Fruit fly (Drosophila melanogaster) whole organism, embryonic: ENCODE data around the gene Dlip2.

Experiments
- Antp ChIP-seq: fragments of 200-800 bp; sonication (Bioruptor generic); optimal IDR thresholded peaks from 3 replicates; lab custom pipeline; 2016; ENCODE audit warnings: missing biosample characterization, missing genetic modification characterization
- BtbVII ChIP-seq: fragments of 200-800 bp; sonication (Bioruptor generic); optimal IDR thresholded peaks from 3 replicates; lab custom pipeline; 2017; ENCODE audit warnings: missing biosample characterization, mild to moderate bottlenecking, missing genetic modification characterization
- CG11247 ChIP-seq: fragments of 200-800 bp; sonication (Bioruptor generic); IDR thresholded peaks from 2 replicates; pipeline ENCODE4 v1.3.6; 2022; ENCODE audit warnings: missing biosample characterization, missing genetic modification characterization
- CG11504 ChIP-seq: fragments of 200-800 bp; sonication (Bioruptor generic); optimal IDR thresholded peaks from 3 replicates; lab custom pipeline; 2019; ENCODE audit warnings: missing biosample characterization, mild to moderate bottlenecking, missing genetic modification characterization, moderate library complexity
- CG13123 ChIP-seq: fragments of 200-800 bp; sonication (Bioruptor generic); optimal IDR thresholded peaks from 2 replicates; lab custom pipeline; 2016; ENCODE audit warnings: missing biosample characterization, missing genetic modification characterization
- CG15696 ChIP-seq: fragments of 200-800 bp; sonication (Bioruptor generic); optimal IDR thresholded peaks from 2 replicates; lab custom pipeline; 2019; ENCODE audit warnings: missing biosample characterization, mild to moderate bottlenecking, missing genetic modification characterization, moderate library complexity
- CG16815 ChIP-seq: fragments of 200-800 bp; sonication (Bioruptor generic); optimal IDR thresholded peaks from 3 replicates; lab custom pipeline; 2017; ENCODE audit warnings: missing biosample characterization, mild to moderate bottlenecking, missing genetic modification characterization
- CG30403 ChIP-seq: fragments of 200-800 bp; sonication (Bioruptor generic); optimal IDR thresholded peaks from 3 replicates; lab custom pipeline; 2016; ENCODE audit warnings: missing biosample characterization, missing genetic modification characterization
- CG31441 ChIP-seq: fragments of 200-800 bp; sonication (Bioruptor generic); IDR thresholded peaks from 2 replicates; pipeline ENCODE4 v1.3.6; 2022; ENCODE audit warnings: missing biosample characterization, missing genetic modification characterization
- CG3847 ChIP-seq: fragments of 200-800 bp; sonication (Bioruptor generic); IDR thresholded peaks from 2 replicates; pipeline ENCODE4 v1.3.6; 2022; ENCODE audit warnings: missing biosample characterization, missing genetic modification characterization
- CG43689 ChIP-seq: fragments of 200-800 bp; sonication (Bioruptor generic); IDR thresholded peaks from 2 replicates; pipeline ENCODE4 v1.3.6; 2022; ENCODE audit warnings: missing biosample characterization, missing genetic modification characterization
- CG4820 ChIP-seq: fragments of 200-800 bp; sonication (Bioruptor generic); optimal IDR thresholded peaks from 3 replicates; lab custom pipeline; 2016; ENCODE audit warnings: missing biosample characterization, missing genetic modification characterization
- CG5180 ChIP-seq: fragments of 200-800 bp; sonication (Bioruptor generic); optimal IDR thresholded peaks from 3 replicates; lab custom pipeline; 2017; ENCODE audit warnings: missing biosample characterization, missing genetic modification characterization, mild to moderate bottlenecking, moderate library complexity, missing genetic modification reagents
- CG6765 ChIP-seq: fragments of 200-800 bp; sonication (Bioruptor generic); optimal IDR thresholded peaks from 3 replicates; lab custom pipeline; 2017; ENCODE audit warnings: missing biosample characterization, mild to moderate bottlenecking, missing genetic modification characterization
- CG7745 ChIP-seq: fragments of 200-800 bp; sonication (Bioruptor generic); optimal IDR thresholded peaks from 2 replicates; lab custom pipeline; 2018; ENCODE audit warnings: missing biosample characterization, mild to moderate bottlenecking, missing genetic modification characterization, moderate library complexity
- CG7963 ChIP-seq: fragments of 200-800 bp; sonication (Bioruptor generic); IDR thresholded peaks from 3 replicates; pipeline ENCODE4 v1.3.6; 2022; ENCODE audit warnings: missing biosample characterization, missing genetic modification characterization; ENCODE audit not compliant: partially characterized antibody
- CG9609 ChIP-seq: fragments of 200-800 bp; sonication (Bioruptor generic); optimal IDR thresholded peaks from 3 replicates; lab custom pipeline; 2016; ENCODE audit warnings: missing biosample characterization, missing genetic modification characterization
- CTCF ChIP-seq: fragments of 200-800 bp; sonication (Bioruptor generic); optimal IDR thresholded peaks from 2 replicates; lab custom pipeline; 2017; ENCODE audit warnings: missing biosample characterization, mild to moderate bottlenecking, missing genetic modification characterization, moderate library complexity
- CkIIα-i1 ChIP-seq: fragments of 200-800 bp; sonication (Bioruptor generic); IDR thresholded peaks from 2 replicates; pipeline ENCODE4 v1.3.6; 2022; ENCODE audit warnings: missing biosample characterization, missing genetic modification characterization
- D19B ChIP-seq: fragments of 200-800 bp; sonication (Bioruptor generic); optimal IDR thresholded peaks from 2 replicates; lab custom pipeline; 2017; ENCODE audit warnings: missing biosample characterization, mild to moderate bottlenecking, missing genetic modification characterization
- Deaf1 ChIP-seq: fragments of 200-800 bp; optimal IDR thresholded peaks from 3 replicates; lab custom pipeline; 2019; ENCODE audit warnings: missing biosample characterization, mild to moderate bottlenecking, missing genetic modification characterization, moderate library complexity
- Dip3 ChIP-seq: fragments of 200-800 bp; sonication (Bioruptor generic); optimal IDR thresholded peaks from 3 replicates; lab custom pipeline; 2016; ENCODE audit warnings: missing biosample characterization, missing genetic modification characterization
- E2f2 ChIP-seq: fragments of 200-800 bp; sonication (Bioruptor generic); IDR thresholded peaks from 2 replicates; pipeline ENCODE4 v1.3.6; 2022; ENCODE audit warnings: missing biosample characterization, missing genetic modification characterization
- GATAe ChIP-seq: fragments of 200-800 bp; sonication (Bioruptor generic); conservative IDR thresholded peaks from 2 replicates; pipeline ENCODE4 v1.3.6; 2022; ENCODE audit warnings: missing biosample characterization, missing genetic modification characterization
- HHEX ChIP-seq: fragments of 200-800 bp; sonication (Bioruptor generic); optimal IDR thresholded peaks from 3 replicates; lab custom pipeline; 2017; ENCODE audit warnings: missing biosample characterization, mild to moderate bottlenecking, missing genetic modification characterization, missing genetic modification reagents
- Jarid2 ChIP-seq: fragments of 200-800 bp; sonication (Bioruptor generic); optimal IDR thresholded peaks from 3 replicates; lab custom pipeline; 2017; ENCODE audit warnings: mild to moderate bottlenecking, missing biosample characterization, missing genetic modification reagents, missing genetic modification characterization
- NC2α ChIP-seq: fragments of 200-800 bp; sonication (Bioruptor generic); optimal IDR thresholded peaks from 2 replicates; lab custom pipeline; 2016; ENCODE audit warnings: missing biosample characterization, missing genetic modification characterization
- Nf-YA ChIP-seq: fragments of 200-800 bp; sonication (Bioruptor generic); IDR thresholded peaks from 2 replicates; pipeline ENCODE4 v1.3.6; 2022; ENCODE audit warnings: missing biosample characterization, missing genetic modification characterization
- Pdp1 ChIP-seq, 2 experiments: fragments of 200-800 bp; sonication (Bioruptor generic); optimal IDR thresholded peaks; 3 replicates each; lab custom pipeline; 2016; ENCODE audit warnings: missing biosample characterization in 2 of 2, missing genetic modification characterization in 2 of 2, mild to moderate bottlenecking in 1 of 2, moderate library complexity in 1 of 2
- Sin3A ChIP-seq: fragments of >200 bp; optimal IDR thresholded peaks from 2 replicates; lab custom pipeline; 2018
- Stat92E ChIP-seq, 3 experiments: fragments of >200 bp in 2 of 3; fragments of 200-800 bp in 1 of 3; sonication (Bioruptor generic) in 1 of 3; optimal IDR thresholded peaks; 2 replicates each; lab custom pipeline; 2017 to 2019; ENCODE audit warnings: missing biosample characterization in 3 of 3, missing genetic modification characterization in 3 of 3, mild to moderate bottlenecking in 1 of 3, moderate library complexity in 1 of 3
- ab ChIP-seq: fragments of 200-800 bp; sonication (Bioruptor generic); optimal IDR thresholded peaks from 2 replicates; lab custom pipeline; 2016; ENCODE audit warnings: missing biosample characterization, missing genetic modification characterization
- bsh ChIP-seq, 2 experiments: fragments of 200-800 bp; sonication (Bioruptor generic); optimal IDR thresholded peaks; 2 replicates each; lab custom pipeline; 2017 to 2018; ENCODE audit warnings: mild to moderate bottlenecking in 2 of 2, missing biosample characterization in 2 of 2, missing genetic modification characterization in 2 of 2, moderate library complexity in 1 of 2
- chn ChIP-seq: fragments of 200-800 bp; sonication (Bioruptor generic); optimal IDR thresholded peaks from 2 replicates; lab custom pipeline; 2016; ENCODE audit warnings: missing biosample characterization, missing genetic modification characterization
- crp ChIP-seq, 2 experiments: fragments of 200-800 bp; sonication (Bioruptor generic); optimal IDR thresholded peaks; 2 replicates in 1 of 2; 3 replicates in 1 of 2; lab custom pipeline; 2017; ENCODE audit warnings: missing biosample characterization in 2 of 2, missing genetic modification characterization in 2 of 2, mild to moderate bottlenecking in 1 of 2, moderate library complexity in 1 of 2
- ftz-f1 ChIP-seq: fragments of 200-800 bp; sonication (Bioruptor generic); optimal IDR thresholded peaks from 2 replicates; lab custom pipeline; 2016; ENCODE audit warnings: missing biosample characterization, missing genetic modification characterization
- gfzf ChIP-seq: fragments of 200-800 bp; sonication (Bioruptor generic); optimal IDR thresholded peaks from 2 replicates; lab custom pipeline; 2016; ENCODE audit warnings: missing biosample characterization, mild to moderate bottlenecking, missing genetic modification characterization, moderate library complexity
- gt ChIP-seq: fragments of 200-800 bp; sonication (Bioruptor generic); IDR thresholded peaks from 2 replicates; pipeline ENCODE4 v1.3.6; 2022; ENCODE audit warnings: missing biosample characterization, missing genetic modification characterization
- hkb ChIP-seq, 2 experiments: fragments of 200-800 bp in 1 of 2; fragments of >200 bp in 1 of 2; sonication (Bioruptor generic) in 1 of 2; IDR thresholded peaks in 1 of 2; optimal IDR thresholded peaks in 1 of 2; 2 replicates each; pipeline versions ENCODE4 v1.3.6 to Lab custom; 2017 to 2022; ENCODE audit warnings: missing biosample characterization in 1 of 2, missing genetic modification characterization in 1 of 2
- ind ChIP-seq: fragments of 200-800 bp; sonication (Bioruptor generic); optimal IDR thresholded peaks from 3 replicates; lab custom pipeline; 2016; ENCODE audit warnings: missing biosample characterization, missing genetic modification characterization
- inv ChIP-seq: fragments of 200-800 bp; sonication (Bioruptor generic); IDR thresholded peaks from 2 replicates; pipeline ENCODE4 v1.3.6; 2022; ENCODE audit warnings: missing biosample characterization, missing genetic modification characterization; ENCODE audit not compliant: partially characterized antibody
- kay ChIP-seq: fragments of 200-800 bp; sonication (Bioruptor generic); optimal IDR thresholded peaks from 2 replicates; lab custom pipeline; 2016; ENCODE audit warnings: missing biosample characterization, missing genetic modification characterization
- odd ChIP-seq: fragments of 200-800 bp; sonication (Bioruptor generic); optimal IDR thresholded peaks from 2 replicates; lab custom pipeline; 2017; ENCODE audit warnings: missing biosample characterization, mild to moderate bottlenecking, missing genetic modification characterization
- peb ChIP-seq: fragments of 200-800 bp; sonication (Bioruptor generic); IDR thresholded peaks from 2 replicates; pipeline ENCODE4 v1.3.6; 2022; ENCODE audit warnings: missing biosample characterization, missing genetic modification characterization
- rib ChIP-seq: fragments of 200-800 bp; sonication (Bioruptor generic); IDR thresholded peaks from 2 replicates; pipeline ENCODE4 v1.3.6; 2022; ENCODE audit warnings: missing biosample characterization, missing genetic modification characterization
- ro ChIP-seq: fragments of 200-800 bp; sonication (Bioruptor generic); IDR thresholded peaks from 2 replicates; pipeline ENCODE4 v1.3.6; 2022; ENCODE audit warnings: missing biosample characterization, missing genetic modification characterization
- run ChIP-seq: fragments of 200-800 bp; sonication (Bioruptor generic); optimal IDR thresholded peaks from 3 replicates; lab custom pipeline; 2018; ENCODE audit warnings: missing biosample characterization, mild to moderate bottlenecking, missing genetic modification characterization
- sug ChIP-seq: fragments of 200-800 bp; optimal IDR thresholded peaks from 2 replicates; lab custom pipeline; 2019; ENCODE audit warnings: missing biosample characterization, mild to moderate bottlenecking, missing genetic modification characterization, moderate library complexity
- tap ChIP-seq: fragments of 200-800 bp; optimal IDR thresholded peaks from 3 replicates; lab custom pipeline; 2019; ENCODE audit warnings: missing biosample characterization, mild to moderate bottlenecking, missing genetic modification characterization, moderate library complexity
- tgo ChIP-seq: fragments of 200-800 bp; sonication (Bioruptor generic); IDR thresholded peaks from 3 replicates; pipeline ENCODE4 v1.3.6; 2022; ENCODE audit warnings: missing biosample characterization, missing genetic modification characterization
- tin ChIP-seq: fragments of 200-800 bp; sonication (Bioruptor generic); optimal IDR thresholded peaks from 3 replicates; lab custom pipeline; 2016; ENCODE audit warnings: missing biosample characterization, missing genetic modification characterization

Dlip2 gene

dm6 chr3R:4663068-4663467 is 17.6 kb upstream of the Dlip2 start (continued):
- peak; percentile 56 for TF ChIP-seq kay (GFP tag; lab: Kevin White, UChicago)
- no peak for TF ChIP-seq rib
- peak; percentile 23 for TF ChIP-seq Dip3
- peak; percentile 33 for TF ChIP-seq CTCF (GFP tag; lab: Kevin White, UChicago)
- TF ChIP-seq Stat92E (GFP tag; optimal IDR thresholded peaks at IDR 0.05; lab: Kevin White, UChicago), result no peak
- TF ChIP-seq tin (GFP tag; lab: Kevin White, UChicago), result peak; percentile 88
- TF ChIP-seq ind (GFP tag; lab: Kevin White, UChicago), result peak; percentile 71
- TF ChIP-seq CkIIα-i1, result no peak
- peak; percentile 54; the same call in 1 of the 2 replicates for TF ChIP-seq ro (GFP tag; lab: Robert Waterston, UW)
- TF ChIP-seq crp (GFP tag; optimal IDR thresholded peaks at IDR 0.05; lab: Kevin White, UChicago), result peak in 1 of 2 experiments; percentile 13
- TF ChIP-seq CG9609 (GFP tag; lab: Kevin White, UChicago), result no peak
- peak; percentile 95 for TF ChIP-seq CG31441 (GFP tag; lab: Robert Waterston, UW)
- TF ChIP-seq peb (GFP tag; lab: Robert Waterston, UW), result peak; percentile 60; the same call in 1 of the 2 replicates
- peak; percentile 53 for TF ChIP-seq CG11247 (GFP tag; lab: Robert Waterston, UW)
- peak; percentile 60 for TF ChIP-seq Antp (GFP tag; lab: Kevin White, UChicago)
- no peak for TF ChIP-seq ftz-f1 (GFP tag; lab: Kevin White, UChicago)
- peak; percentile 76 for TF ChIP-seq tgo (GFP tag; lab: Robert Waterston, UW)
- TF ChIP-seq Sin3A (lab: Kevin White, UChicago), result no peak
- TF ChIP-seq NC2α (GFP tag; lab: Kevin White, UChicago), result no peak
- no peak for TF ChIP-seq CG7963 (GFP tag; lab: Robert Waterston, UW)
- peak; percentile 87 for TF ChIP-seq CG4820 (GFP tag; lab: Kevin White, UChicago)
- no peak for TF ChIP-seq CG13123 (GFP tag; lab: Kevin White, UChicago)
- TF ChIP-seq Pdp1 (GFP tag; optimal IDR thresholded peaks at IDR 0.05; lab: Kevin White, UChicago), result peak; percentile 24 to 74
- peak; percentile 8 for TF ChIP-seq CG6765 (GFP tag; lab: Kevin White, UChicago)
- TF ChIP-seq CG30403, result peak; percentile 81
- TF ChIP-seq D19B (GFP tag; lab: Kevin White, UChicago), result peak; percentile 24
- no peak for TF ChIP-seq inv (GFP tag; lab: Robert Waterston, UW)
- TF ChIP-seq gt (GFP tag; lab: Robert Waterston, UW), result peak; percentile 62
- no peak for TF ChIP-seq gfzf (GFP tag; lab: Kevin White, UChicago)
- peak; percentile 47 for TF ChIP-seq chn (GFP tag; lab: Kevin White, UChicago)
- TF ChIP-seq CG5180 (GFP tag; lab: Kevin White, UChicago), result peak; percentile 67
- peak; percentile 58 for TF ChIP-seq BtbVII (GFP tag; lab: Kevin White, UChicago)
- no peak for TF ChIP-seq hkb (optimal IDR thresholded peaks at IDR 0.05; lab: Kevin White, UChicago)
- peak; percentile 89 for TF ChIP-seq hkb (GFP tag; IDR thresholded peaks at IDR 0.05; lab: Robert Waterston, UW)
- TF ChIP-seq run, result peak; percentile 29
- no peak for TF ChIP-seq sug (tag; lab: Kevin White, UChicago)
- TF ChIP-seq E2f2 (GFP tag; lab: Robert Waterston, UW), result peak; percentile 49; the same call in 1 of the 2 replicates
- TF ChIP-seq bsh (GFP tag; optimal IDR thresholded peaks at IDR 0.05; lab: Kevin White, UChicago), result peak; percentile 3 to 74
- TF ChIP-seq CG15696 (tag; lab: Kevin White, UChicago), result peak; percentile 93
- peak; percentile 87 for TF ChIP-seq tap (tag; lab: Kevin White, UChicago)
- no peak for TF ChIP-seq ab (GFP tag; lab: Kevin White, UChicago)
- TF ChIP-seq CG16815 (GFP tag; lab: Kevin White, UChicago), result peak; percentile 24
- no peak for TF ChIP-seq odd (GFP tag; lab: Kevin White, UChicago)
- peak; percentile 54 for TF ChIP-seq Deaf1 (tag; lab: Kevin White, UChicago)
- TF ChIP-seq Jarid2 (GFP tag; lab: Kevin White, UChicago), result peak; percentile 44
- peak; percentile 39 for TF ChIP-seq HHEX (GFP tag; lab: Kevin White, UChicago)
- no peak for TF ChIP-seq GATAe (GFP tag; lab: Robert Waterston, UW)
- TF ChIP-seq Nf-YA (GFP tag; lab: Robert Waterston, UW), result peak; percentile 65
- TF ChIP-seq CG43689 (GFP tag; lab: Robert Waterston, UW), result peak; percentile 50; the same call in 1 of the 2 replicates
- no peak for TF ChIP-seq CG3847 (GFP tag; lab: Robert Waterston, UW)
- TF ChIP-seq CG7745 (tag; lab: Kevin White, UChicago), result no peak
- peak; percentile 88 for TF ChIP-seq CG11504
